Worm (Caenorhabditis elegans) whole organism, late embryonic: ENCODE data around the gene F44D12.2.

ENCODE experiments used
- C38D4.7 ChIP-seq: fragments of 200-800 bp; sonication (Bioruptor generic); optimal IDR thresholded peaks from 2 replicates; lab custom pipeline; 2018; ENCODE audit warnings: mild to moderate bottlenecking, missing genetic modification characterization, moderate library complexity, missing compliant biosample characterization
- Y22D7AL.16 ChIP-seq: sonication (generic microtip); optimal IDR thresholded peaks from 2 replicates; lab custom pipeline; 2016; ENCODE audit warnings: missing genetic modification characterization, missing compliant biosample characterization
- ceh-31 ChIP-seq: sonication (generic microtip); optimal IDR thresholded peaks from 2 replicates; lab custom pipeline; 2016; ENCODE audit warnings: missing genetic modification characterization, missing compliant biosample characterization
- che-1 ChIP-seq: sonication (generic microtip); optimal IDR thresholded peaks from 2 replicates; lab custom pipeline; 2016; ENCODE audit warnings: mild to moderate bottlenecking, missing genetic modification characterization, missing compliant biosample characterization
- dmd-4 ChIP-seq: sonication (generic microtip); optimal IDR thresholded peaks from 2 replicates; lab custom pipeline; 2016; ENCODE audit warnings: borderline replicate concordance, missing genetic modification characterization, missing compliant biosample characterization
- hlh-30 ChIP-seq: sonication (generic microtip); optimal IDR thresholded peaks from 2 replicates; lab custom pipeline; 2017; ENCODE audit warnings: antibody characterized with exemption, missing genetic modification characterization, missing compliant biosample characterization; ENCODE audit not compliant: insufficient read depth
- hlh-6 ChIP-seq: sonication (generic microtip); optimal IDR thresholded peaks from 2 replicates; lab custom pipeline; 2016; ENCODE audit warnings: missing genotype, missing genetic modification characterization, missing compliant biosample characterization
- mec-3 ChIP-seq: sonication (generic microtip); optimal IDR thresholded peaks from 2 replicates; lab custom pipeline; 2016; ENCODE audit warnings: borderline replicate concordance, missing genetic modification characterization, missing compliant biosample characterization
- unc-42 ChIP-seq: sonication (generic microtip); optimal IDR thresholded peaks from 2 replicates; lab custom pipeline; 2016; ENCODE audit warnings: missing genotype, missing genetic modification characterization, missing compliant biosample characterization

ce11 chrIV:10051088-10051487, 33.6 kb upstream of the F44D12.2 start, which contains the start of gene T04B2.8:
- no peak for TF ChIP-seq hlh-30 (tag; lab: Kevin White, UChicago)
- TF ChIP-seq dmd-4 (tag; lab: Kevin White, UChicago), result no peak
- no peak for TF ChIP-seq che-1 (tag; lab: Kevin White, UChicago)
- TF ChIP-seq Y22D7AL.16, result no peak
- no peak for TF ChIP-seq ceh-31 (tag; lab: Kevin White, UChicago)
- no peak for TF ChIP-seq hlh-6 (tag; lab: Kevin White, UChicago)
- TF ChIP-seq C38D4.7 (GFP tag; lab: Kevin White, UChicago), result no peak
- TF ChIP-seq mec-3 (tag; lab: Kevin White, UChicago), result no peak
- no peak for TF ChIP-seq unc-42
